Worm (Caenorhabditis elegans): ENCODE results near the gene mdt-27.

Gene mdt-27

ce11 chrV:9162955-9163468, 50.4 kb downstream of the mdt-27 start, which contains the start of gene col-145:
col-145 (minus strand) TSS chrV:9163005.
- no peak for TF ChIP-seq daf-12 (tag; optimal IDR thresholded peaks at IDR 0.05)
- no peak for TF ChIP-seq unc-39 (tag; optimal IDR thresholded peaks at IDR 0.05)
- no peak for TF ChIP-seq nhr-12 (tag; optimal IDR thresholded peaks at IDR 0.05)
- TF ChIP-seq elt-2 (tag; optimal IDR thresholded peaks at IDR 0.05): no peak
- no peak for TF ChIP-seq nhr-76 (tag; optimal IDR thresholded peaks at IDR 0.05)
- no peak for TF ChIP-seq nhr-28 (tag; optimal IDR thresholded peaks at IDR 0.05)
- no peak for TF ChIP-seq hmg-11 (tag; optimal IDR thresholded peaks at IDR 0.05)
- TF ChIP-seq nhr-23 (tag; optimal IDR thresholded peaks at IDR 0.05): peak; percentile 1
- TF ChIP-seq ceh-16 (tag; optimal IDR thresholded peaks at IDR 0.05): no peak
- no peak for TF ChIP-seq nfya-1 (tag; optimal IDR thresholded peaks at IDR 0.05; ENCODE audit: insufficient read depth)
- TF ChIP-seq nhr-25 (tag; optimal IDR thresholded peaks at IDR 0.05): peak; percentile 47
- no peak for TF ChIP-seq mml-1 (tag; optimal IDR thresholded peaks at IDR 0.05)
- no peak for TF ChIP-seq nhr-11 (tag; optimal IDR thresholded peaks at IDR 0.05)
- no peak for TF ChIP-seq jun-1 (tag; optimal IDR thresholded peaks at IDR 0.05)
- no peak for TF ChIP-seq ceh-82 (tag; optimal IDR thresholded peaks at IDR 0.05)
- no peak for TF ChIP-seq lsy-12 (tag; optimal IDR thresholded peaks at IDR 0.05)
- TF ChIP-seq nhr-237 (tag; optimal IDR thresholded peaks at IDR 0.05): no peak
- TF ChIP-seq fkh-10 (GFP tag; optimal IDR thresholded peaks at IDR 0.05): no peak
- TF ChIP-seq ztf-11 (tag; optimal IDR thresholded peaks at IDR 0.05): no peak
- TF ChIP-seq nhr-43 (tag; optimal IDR thresholded peaks at IDR 0.05; ENCODE audit: poor library complexity, severe bottlenecking): no peak
- TF ChIP-seq lin-15B (tag; optimal IDR thresholded peaks at IDR 0.05): no peak
- no peak for TF ChIP-seq snpc-4 (tag; optimal IDR thresholded peaks at IDR 0.05)
- peak; percentile 61 for TF ChIP-seq egl-27 (tag; optimal IDR thresholded peaks at IDR 0.05)
- TF ChIP-seq nhr-67 (tag; optimal IDR thresholded peaks at IDR 0.05): no peak
- no peak for TF ChIP-seq R02D3.7 (tag; optimal IDR thresholded peaks at IDR 0.05)

ce11 chrV:9162118-9162729, 51.2 kb downstream of the mdt-27 start:
- TF ChIP-seq skn-1 (tag; optimal IDR thresholded peaks at IDR 0.05): no peak
- no peak for TF ChIP-seq ceh-82 (tag; optimal IDR thresholded peaks at IDR 0.05)
- no peak for TF ChIP-seq ztf-11 (tag; optimal IDR thresholded peaks at IDR 0.05)
- no peak for TF ChIP-seq unc-62 (GFP tag; optimal IDR thresholded peaks at IDR 0.05)
- no peak for TF ChIP-seq lsy-12 (tag; optimal IDR thresholded peaks at IDR 0.05)
- no peak for TF ChIP-seq mml-1 (tag; optimal IDR thresholded peaks at IDR 0.05)
- no peak for TF ChIP-seq nhr-67 (tag; optimal IDR thresholded peaks at IDR 0.05)
- TF ChIP-seq R02D3.7 (tag; optimal IDR thresholded peaks at IDR 0.05): no peak
- TF ChIP-seq pha-4 (tag; optimal IDR thresholded peaks at IDR 0.05): no peak
- no peak for TF ChIP-seq nhr-237 (tag; optimal IDR thresholded peaks at IDR 0.05)
- TF ChIP-seq nhr-11 (tag; optimal IDR thresholded peaks at IDR 0.05): no peak
- no peak for TF ChIP-seq snpc-4 (tag; optimal IDR thresholded peaks at IDR 0.05)
- no peak for TF ChIP-seq elt-1 (tag; optimal IDR thresholded peaks at IDR 0.05)
- no peak for TF ChIP-seq ama-1 (optimal IDR thresholded peaks at IDR 0.05)
- TF ChIP-seq sea-2 (GFP tag; optimal IDR thresholded peaks at IDR 0.05): no peak
- TF ChIP-seq fos-1 (tag; optimal IDR thresholded peaks at IDR 0.05): no peak
- TF ChIP-seq mdl-1 (tag; optimal IDR thresholded peaks at IDR 0.05): no peak
- TF ChIP-seq hmg-11 (tag; optimal IDR thresholded peaks at IDR 0.05): no peak
- TF ChIP-seq tbx-2 (tag; optimal IDR thresholded peaks at IDR 0.05): no peak
- TF ChIP-seq ztf-4 (tag; optimal IDR thresholded peaks at IDR 0.05): no peak

- peak; percentile 57 for TF ChIP-seq nhr-43 (tag; optimal IDR thresholded peaks at IDR 0.05; ENCODE audit: poor library complexity, severe bottlenecking)
- TF ChIP-seq ceh-82 (tag; optimal IDR thresholded peaks at IDR 0.05): no peak
- TF ChIP-seq ztf-4 (tag; optimal IDR thresholded peaks at IDR 0.05): no peak
- TF ChIP-seq ama-1 (optimal IDR thresholded peaks at IDR 0.05): peak; percentile 73
- TF ChIP-seq pqm-1 (tag; optimal IDR thresholded peaks at IDR 0.05): no peak
- peak; percentile 17 for TF ChIP-seq nfya-1 (tag; optimal IDR thresholded peaks at IDR 0.05; ENCODE audit: insufficient read depth)
- TF ChIP-seq nhr-77 (tag; optimal IDR thresholded peaks at IDR 0.05): no peak
- TF ChIP-seq R02D3.7 (tag; optimal IDR thresholded peaks at IDR 0.05): no peak
- TF ChIP-seq mdl-1 (tag; optimal IDR thresholded peaks at IDR 0.05): no peak
- peak in 1 of 3 experiments; percentile 12 for TF ChIP-seq elt-3 (tag; optimal IDR thresholded peaks at IDR 0.05)
- TF ChIP-seq nhr-25 (tag; optimal IDR thresholded peaks at IDR 0.05): peak; percentile 70
These were observed 53.1 kb downstream of the mdt-27 start, which contains the start of gene col-144 for ce11 chrV:9160224-9160886. col-144 (minus strand) TSS chrV:9160642.
